Worm (Caenorhabditis elegans): ENCODE data around the gene Y17G9B.2.
A peak's percentile ranks its signal among the peaks of the same experiment; 100 is the strongest.

The Y17G9B.2 gene

DNA sequence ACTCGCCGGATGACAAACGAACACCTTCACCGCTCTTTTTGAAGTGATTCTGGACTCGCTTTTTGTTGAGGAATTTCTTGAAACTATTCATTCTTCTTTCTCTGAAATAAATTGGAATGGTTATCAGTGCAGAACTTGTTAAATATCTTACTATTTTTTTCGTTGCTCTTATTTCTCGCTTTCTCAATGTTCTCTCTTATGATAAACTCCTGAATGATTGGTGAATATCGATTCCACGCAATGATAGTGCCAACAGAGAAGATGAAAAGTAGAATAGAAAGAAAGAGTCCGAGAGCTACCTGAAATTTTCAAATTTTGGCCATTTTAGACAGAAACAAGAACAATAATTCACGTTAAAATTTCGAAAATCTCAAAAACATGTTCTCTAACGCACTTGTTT is 45.5 kb downstream of the Y17G9B.2 start, which contains the start of gene ubxn-6:
TSS of gene ubxn-6 (minus strand) at position 101 of the 400 bp plus-strand sequence.
- no peak for TF ChIP-seq snpc-4 (GFP tag; optimal IDR thresholded peaks at IDR 0.05)
- TF ChIP-seq snpc-4 (tag; optimal IDR thresholded peaks at IDR 0.05), result no peak
- TF ChIP-seq F10E7.11 (tag; optimal IDR thresholded peaks at IDR 0.05), result no peak
- TF ChIP-seq ets-4 (GFP tag; optimal IDR thresholded peaks at IDR 0.05), result no peak
- TF ChIP-seq lin-26 (GFP tag; IDR thresholded peaks at IDR 0.05), result no peak
- TF ChIP-seq F39B2.1 (GFP tag; IDR thresholded peaks at IDR 0.05), result no peak
- TF ChIP-seq nhr-90 (tag; optimal IDR thresholded peaks at IDR 0.05), result no peak
- no peak for TF ChIP-seq sptf-2 (GFP tag; optimal IDR thresholded peaks at IDR 0.05)
- TF ChIP-seq hlh-26 (GFP tag; conservative IDR thresholded peaks at IDR 0.05), result no peak
- TF ChIP-seq madf-6 (GFP tag; IDR thresholded peaks at IDR 0.05), result no peak
- no peak for TF ChIP-seq madf-10 (tag; optimal IDR thresholded peaks at IDR 0.05)
- no peak for TF ChIP-seq lsy-27 (tag; optimal IDR thresholded peaks at IDR 0.05; ENCODE audit: borderline replicate concordance, insufficient read depth)
- no peak for TF ChIP-seq hmg-1.2 (GFP tag; IDR thresholded peaks at IDR 0.05)
- TF ChIP-seq F52B5.7 (tag; optimal IDR thresholded peaks at IDR 0.05), result no peak
- TF ChIP-seq gei-17 (GFP tag; optimal IDR thresholded peaks at IDR 0.05), result no peak
- TF ChIP-seq ZK185.1 (tag; optimal IDR thresholded peaks at IDR 0.05; ENCODE audit: poor library complexity, severe bottlenecking), result no peak
- no peak for TF ChIP-seq C17E4.6 (GFP tag; IDR thresholded peaks at IDR 0.05)
- TF ChIP-seq ceh-79 (tag; optimal IDR thresholded peaks at IDR 0.05), result no peak
- no peak for TF ChIP-seq nfya-2 (GFP tag; IDR thresholded peaks at IDR 0.05)
- TF ChIP-seq hlh-12 (tag; optimal IDR thresholded peaks at IDR 0.05), result no peak
- no peak for TF ChIP-seq lir-1 (GFP tag; conservative IDR thresholded peaks at IDR 0.05)

DNA sequence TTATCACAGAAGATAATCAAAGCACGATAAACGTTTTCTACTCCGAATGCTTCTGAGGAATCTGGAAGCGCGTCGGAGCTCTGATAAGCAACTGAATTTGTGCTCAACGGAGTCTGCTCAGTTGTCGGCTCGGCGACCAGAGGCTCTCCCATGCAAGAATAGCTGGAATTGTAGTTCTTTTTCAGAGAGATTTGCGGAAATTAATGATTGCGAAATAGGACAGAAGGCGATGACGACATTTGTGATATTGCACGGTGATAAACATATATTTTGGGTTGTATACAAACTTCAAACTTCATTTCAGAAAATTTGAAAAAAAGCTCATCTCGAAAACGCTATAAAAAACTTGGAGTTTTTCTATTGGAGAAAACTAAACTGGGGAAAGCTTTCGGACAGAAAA is 45.9 kb downstream of the Y17G9B.2 start, which contains the start of gene H06H21.37:
TSS of gene H06H21.37 (minus strand) at position 162 of the 400 bp plus-strand sequence.
- TF ChIP-seq F10E7.11 (tag; optimal IDR thresholded peaks at IDR 0.05) (no peak), snpc-3.4 (tag; optimal IDR thresholded peaks at IDR 0.05) (no peak), ztf-25 (GFP tag; IDR thresholded peaks at IDR 0.05) (0 out of 2 replicates have a peak, but pooled peaks have one; percentile 10), tlf-1 (GFP tag; optimal IDR thresholded peaks at IDR 0.05) (no peak), egl-18 (GFP tag; IDR thresholded peaks at IDR 0.05) (no peak), hlh-26 (GFP tag; conservative IDR thresholded peaks at IDR 0.05) (no peak), cebp-1 (GFP tag; IDR thresholded peaks at IDR 0.05) (peak; percentile 59; the same call in 1 of the 2 replicates), cebp-1 (tag; optimal IDR thresholded peaks at IDR 0.05) (peak; percentile 87), B0035.1 (tag; optimal IDR thresholded peaks at IDR 0.05) (no peak), madf-3 (GFP tag; IDR thresholded peaks at IDR 0.05) (no peak), F55B11.4 (tag; optimal IDR thresholded peaks at IDR 0.05; ENCODE audit: borderline replicate concordance, insufficient read depth) (no peak), K12H6.12 (tag; optimal IDR thresholded peaks at IDR 0.05) (no peak)

DNA sequence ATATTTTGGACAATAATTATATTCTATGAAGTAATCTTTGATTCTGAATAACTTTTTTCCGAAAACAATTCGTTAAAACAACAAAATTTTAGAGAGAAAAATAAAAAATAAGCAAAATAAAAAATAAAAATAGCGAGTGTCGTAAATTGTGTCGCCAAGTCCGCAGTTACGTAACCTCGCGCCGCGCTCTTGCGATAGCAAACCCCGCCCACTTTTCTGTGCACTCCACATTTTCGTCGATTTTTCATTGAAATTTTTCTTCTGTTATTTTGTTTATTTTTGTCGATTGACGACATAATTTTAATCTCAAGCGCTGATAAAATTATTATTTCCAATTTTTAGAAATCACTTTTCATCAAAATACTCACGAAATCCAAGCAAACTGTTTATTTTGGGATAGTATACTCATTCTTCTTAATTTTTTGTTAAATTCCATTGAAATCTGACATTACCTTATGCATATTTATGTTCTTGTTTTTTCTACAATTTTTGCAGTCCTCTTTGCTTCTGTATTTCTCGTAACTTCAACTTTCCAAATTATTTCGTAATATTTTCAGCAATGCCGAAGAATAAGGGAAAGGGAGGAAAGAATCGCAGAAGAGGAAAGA is 46.5 kb downstream of the Y17G9B.2 start, which contains the start of gene eif-1.A:
TSS of gene eif-1.A (plus strand) at position 558 of the 608 bp plus-strand sequence.
- peak; percentile 15 for TF ChIP-seq ztf-18 (tag; optimal IDR thresholded peaks at IDR 0.05)
- no peak for TF ChIP-seq nfyb-1 (GFP tag; IDR thresholded peaks at IDR 0.05)
- no peak for TF ChIP-seq Y53G8AR.9 (GFP tag; conservative IDR thresholded peaks at IDR 0.05)
- no peak for TF ChIP-seq mxl-1 (tag; optimal IDR thresholded peaks at IDR 0.05)
- no peak for TF ChIP-seq ztf-28 (GFP tag; IDR thresholded peaks at IDR 0.05)
- TF ChIP-seq bed-1 (GFP tag; IDR thresholded peaks at IDR 0.05), result no peak
- no peak for TF ChIP-seq dpff-1 (tag; optimal IDR thresholded peaks at IDR 0.05)
- TF ChIP-seq tbp1 (GFP tag; optimal IDR thresholded peaks at IDR 0.05), result peak; percentile 18
- TF ChIP-seq F57A8.1 (GFP tag; optimal IDR thresholded peaks at IDR 0.05), result no peak
- TF ChIP-seq egl-18 (GFP tag; IDR thresholded peaks at IDR 0.05), result no peak
- TF ChIP-seq ccch-3 (GFP tag; optimal IDR thresholded peaks at IDR 0.05), result no peak
- no peak for TF ChIP-seq ama-1 (optimal IDR thresholded peaks at IDR 0.05)
- TF ChIP-seq ama-1 (GFP tag; optimal IDR thresholded peaks at IDR 0.05), result no peak
- TF ChIP-seq B0336.3 (GFP tag; IDR thresholded peaks at IDR 0.05), result no peak
- TF ChIP-seq F23B12.7 (tag; optimal IDR thresholded peaks at IDR 0.05; ENCODE audit: insufficient read depth), result peak; percentile 62
- TF ChIP-seq madf-6 (GFP tag; IDR thresholded peaks at IDR 0.05), result no peak
- TF ChIP-seq lin-54 (GFP tag; optimal IDR thresholded peaks at IDR 0.05), result peak; percentile 23
- TF ChIP-seq cebp-1 (GFP tag; IDR thresholded peaks at IDR 0.05), result no peak
- peak; percentile 39 for TF ChIP-seq cebp-1 (tag; optimal IDR thresholded peaks at IDR 0.05)
- TF ChIP-seq bed-2 (GFP tag; IDR thresholded peaks at IDR 0.05), result no peak

All from whole organism, young adult.